Worm (Caenorhabditis elegans) whole organism, midembryonic: ENCODE data around the gene nspd-3.

Experiments used
- klf-2 ChIP-seq: fragments of 200-800 bp; sonication (Bioruptor generic); conservative IDR thresholded peaks from 2 replicates; pipeline ENCODE4 v1.3.6; 2022; ENCODE audit warnings: missing genetic modification reagents, missing genetic modification characterization, missing compliant biosample characterization
- tab-1 ChIP-seq: fragments of 200-800 bp; sonication (Bioruptor generic); IDR thresholded peaks from 2 replicates; pipeline ENCODE4 v1.3.6; 2022; ENCODE audit warnings: missing genetic modification characterization, missing compliant biosample characterization
- ztf-29 ChIP-seq: fragments of 200-800 bp; sonication (Bioruptor generic); IDR thresholded peaks from 2 replicates; pipeline ENCODE4 v1.3.6; 2022; ENCODE audit warnings: missing genetic modification reagents, missing genetic modification characterization, missing compliant biosample characterization

ce11 chrIV:5186480-5187205 lies 23.8 kb upstream of the nspd-3 start, which contains the start of the genes W03F8.6 and mtrf-1L:
- TF ChIP-seq klf-2 (GFP tag; lab: Robert Waterston, UW) (no peak), ztf-29 (GFP tag; lab: Robert Waterston, UW) (no peak), tab-1 (GFP tag; lab: Robert Waterston, UW) (no peak)
